Worm (Caenorhabditis elegans): Measurements from ENCODE around the gene srw-9.

Gene srw-9

ce11 chrIII:12740313-12740712 is 17.2 kb upstream of the srw-9 start:
- TF ChIP-seq hlh-11 (tag; optimal IDR thresholded peaks at IDR 0.05) (no peak), attf-4 (tag; optimal IDR thresholded peaks at IDR 0.05) (no peak), unc-39 (tag; optimal IDR thresholded peaks at IDR 0.05) (no peak), zip-2 (tag; optimal IDR thresholded peaks at IDR 0.05) (no peak), Y5F2A.4 (GFP tag; optimal IDR thresholded peaks at IDR 0.05) (no peak), spr-3 (GFP tag; optimal IDR thresholded peaks at IDR 0.05) (no peak), daf-12 (tag; optimal IDR thresholded peaks at IDR 0.05) (no peak), ceh-82 (tag; optimal IDR thresholded peaks at IDR 0.05) (no peak), aly-2 (tag; optimal IDR thresholded peaks at IDR 0.05) (no peak), R02D3.7 (tag; optimal IDR thresholded peaks at IDR 0.05) (no peak), ceh-62 (tag; optimal IDR thresholded peaks at IDR 0.05) (no peak), nhr-237 (tag; optimal IDR thresholded peaks at IDR 0.05) (no peak), tra-1 (GFP tag; IDR thresholded peaks at IDR 0.05) (no peak), zfp-3 (GFP tag; conservative IDR thresholded peaks at IDR 0.05) (no peak), lsy-2 (tag; optimal IDR thresholded peaks at IDR 0.05) (no peak), snpc-1.2 (GFP tag; IDR thresholded peaks at IDR 0.05) (no peak), daf-8 (GFP tag; IDR thresholded peaks at IDR 0.05) (no peak), mdt-29 (GFP tag; IDR thresholded peaks at IDR 0.05) (no peak)

DNA sequence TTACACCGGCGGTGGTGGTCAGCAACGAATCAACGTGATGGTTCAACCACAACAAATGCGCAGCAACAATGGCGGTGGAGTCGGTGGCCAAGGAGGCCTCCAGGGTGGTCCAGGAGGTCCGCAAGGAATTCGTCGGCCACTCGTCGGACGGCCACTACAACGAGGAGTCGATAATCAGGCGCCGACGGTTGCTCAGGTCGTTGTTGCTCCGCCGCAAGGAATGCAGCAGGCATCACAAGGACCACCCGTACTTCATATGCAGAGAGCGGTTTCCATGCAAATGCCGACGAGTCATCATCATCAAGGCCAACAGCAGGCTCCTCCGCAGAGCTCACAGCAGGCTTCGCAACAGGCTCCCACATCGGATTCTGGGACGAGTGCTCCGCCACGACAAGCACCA is 14.0 kb upstream of the srw-9 start:
- TF ChIP-seq cey-2 (tag; optimal IDR thresholded peaks at IDR 0.05; ENCODE audit: borderline replicate concordance, insufficient read depth) (no peak), php-3 (GFP tag; IDR thresholded peaks at IDR 0.05) (0 out of 2 replicates have a peak, but pooled peaks have one; percentile 21), set-16 (GFP tag; IDR thresholded peaks at IDR 0.05) (peak; percentile 88)

DNA sequence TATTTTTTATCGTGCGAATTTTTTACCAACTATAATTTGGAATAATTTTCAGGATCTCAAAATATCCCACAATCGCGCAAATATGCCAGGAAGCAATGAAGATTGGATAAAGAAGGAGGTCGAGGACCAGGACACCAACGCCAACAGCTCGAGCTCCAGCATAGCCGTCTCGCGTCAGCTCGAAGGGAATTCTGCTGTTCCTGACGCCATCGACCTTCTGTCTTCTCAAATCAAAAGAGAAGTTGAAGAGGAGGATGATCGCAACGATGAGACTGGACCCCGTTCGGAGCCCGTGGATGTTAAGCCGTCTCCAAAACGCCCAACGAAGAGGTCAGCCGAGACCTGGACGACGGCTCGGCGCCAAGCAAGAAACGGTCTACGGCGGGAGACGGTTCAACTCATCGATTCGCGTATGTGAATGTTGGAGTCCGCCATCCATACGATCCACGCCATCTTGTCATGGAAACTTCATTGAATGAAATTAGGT is 11.1 kb upstream of the srw-9 start, which contains the start of gene Y111B2A.21:
Gene Y111B2A.21 (plus strand): TSS at position 51 of the 487 bp plus-strand sequence.
- peak; percentile 60; the same call in 1 of the 2 replicates for TF ChIP-seq set-16 (GFP tag; IDR thresholded peaks at IDR 0.05)
- TF ChIP-seq ceh-32 (tag; optimal IDR thresholded peaks at IDR 0.05; ENCODE audit: poor library complexity), result no peak

DNA sequence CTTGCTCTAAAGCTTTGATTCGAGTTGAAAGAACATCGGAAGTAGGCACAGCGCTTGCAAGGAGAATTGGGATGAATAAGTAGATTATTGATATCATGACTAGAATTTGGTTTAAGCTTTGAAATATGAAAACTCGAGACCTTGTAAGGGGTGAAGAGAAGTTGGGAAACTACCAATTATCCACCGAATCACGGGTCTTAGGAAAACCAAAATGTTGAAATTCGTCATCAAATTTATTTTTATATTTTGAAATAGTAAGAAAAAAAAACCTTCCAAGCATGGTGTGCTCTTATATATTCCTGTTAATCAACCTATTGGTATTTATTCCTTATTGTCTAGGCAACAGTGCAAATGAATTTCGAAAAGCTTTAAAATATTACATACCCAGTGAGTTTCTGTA is 6.6 kb upstream of the srw-9 start, which contains the start of the genes irld-60 and irld-20:
Gene irld-60 (minus strand): TSS at position 101 of the 400 bp plus-strand sequence.
Gene irld-20 (plus strand): TSS at position 279 of the 400 bp plus-strand sequence.
- no peak for TF ChIP-seq gei-8 (GFP tag; optimal IDR thresholded peaks at IDR 0.05)
- no peak for TF ChIP-seq attf-4 (tag; optimal IDR thresholded peaks at IDR 0.05)
- TF ChIP-seq T20F7.1 (GFP tag; optimal IDR thresholded peaks at IDR 0.05), result no peak
- no peak for TF ChIP-seq unc-39 (tag; optimal IDR thresholded peaks at IDR 0.05)
- TF ChIP-seq aha-1 (tag), result no peak

DNA sequence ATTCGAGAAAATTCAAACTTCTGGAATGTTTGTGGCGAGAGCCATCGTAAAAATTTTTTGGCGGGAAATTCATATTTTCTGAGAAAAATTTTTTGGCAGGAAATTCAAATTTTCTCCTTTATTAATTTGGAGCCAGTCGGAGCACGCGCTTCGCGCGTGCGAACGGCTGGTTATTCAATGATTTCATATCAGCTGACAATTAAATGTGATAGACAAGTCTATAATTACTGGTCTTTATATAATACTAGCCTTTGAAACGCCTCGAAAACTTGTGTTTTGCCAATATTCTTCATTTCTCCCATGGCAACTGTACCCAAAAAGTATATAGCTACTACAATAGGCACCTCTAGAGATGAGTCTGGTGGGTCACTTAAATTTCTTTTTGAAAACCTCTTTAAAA is 2.4 kb upstream of the srw-9 start, which contains the start of gene srw-10:
Gene srw-10 (plus strand): TSS at position 301 of the 400 bp plus-strand sequence.
- TF ChIP-seq vab-7 (GFP tag; IDR thresholded peaks at IDR 0.05) (no peak), mdt-29 (GFP tag; IDR thresholded peaks at IDR 0.05) (no peak), ceh-20 (GFP tag; IDR thresholded peaks at IDR 0.05) (no peak), gei-8 (GFP tag; optimal IDR thresholded peaks at IDR 0.05) (no peak), daf-12 (tag; optimal IDR thresholded peaks at IDR 0.05) (no peak), mdl-1 (tag; optimal IDR thresholded peaks at IDR 0.05) (no peak), nhr-102 (tag; optimal IDR thresholded peaks at IDR 0.05) (no peak), aly-2 (tag; optimal IDR thresholded peaks at IDR 0.05) (no peak), F44E2.7 (GFP tag; IDR thresholded peaks at IDR 0.05) (no peak), pha-4 (GFP tag; IDR thresholded peaks at IDR 0.05) (no peak), pha-4 (tag; optimal IDR thresholded peaks at IDR 0.05) (no peak), daf-19 (GFP tag; conservative IDR thresholded peaks at IDR 0.05) (no peak), nhr-48 (tag; optimal IDR thresholded peaks at IDR 0.05) (no peak), mep-1 (tag; optimal IDR thresholded peaks at IDR 0.05) (no peak), dmd-8 (GFP tag; IDR thresholded peaks at IDR 0.05) (no peak)
